Worm (Caenorhabditis elegans) whole organism, L3 larva: Measurements from ENCODE around the gene F14H8.8.

ENCODE experiments used
- R02D3.7 ChIP-seq: fragments of 150-350 bp; optimal IDR thresholded peaks from 2 replicates; lab custom pipeline; 2014; ENCODE audit warnings: missing biosample characterization, missing genetic modification characterization
- ZK546.5 ChIP-seq: sonication (generic microtip); optimal IDR thresholded peaks from 2 replicates; lab custom pipeline; 2017; ENCODE audit warnings: missing biosample characterization, missing genetic modification characterization
- aly-2 ChIP-seq: fragments of 150-350 bp; optimal IDR thresholded peaks from 2 replicates; lab custom pipeline; 2014; ENCODE audit warnings: missing biosample characterization, missing genetic modification characterization
- ama-1 ChIP-seq: fragments of 150-350 bp; optimal IDR thresholded peaks from 2 replicates; lab custom pipeline; 2018
- ceh-28 ChIP-seq: fragments of 150-350 bp; optimal IDR thresholded peaks from 2 replicates; lab custom pipeline; 2014; ENCODE audit warnings: missing biosample characterization, missing genetic modification reagents, missing genetic modification characterization
- ceh-82 ChIP-seq: fragments of 150-350 bp; optimal IDR thresholded peaks from 2 replicates; lab custom pipeline; 2014; ENCODE audit warnings: missing biosample characterization, missing genetic modification characterization
- ceh-9 ChIP-seq: sonication (generic microtip); optimal IDR thresholded peaks from 2 replicates; lab custom pipeline; 2018; ENCODE audit warnings: missing biosample characterization, missing genetic modification characterization
- daf-12 ChIP-seq: fragments of 150-350 bp; optimal IDR thresholded peaks from 2 replicates; lab custom pipeline; 2014; ENCODE audit warnings: missing biosample characterization, missing genetic modification reagents, missing genetic modification characterization
- egl-27 ChIP-seq: sonication (generic microtip); optimal IDR thresholded peaks from 4 replicates; lab custom pipeline; 2017; ENCODE audit warnings: missing biosample characterization, missing genetic modification reagents, missing genetic modification characterization
- egl-5 ChIP-seq: fragments of 150-350 bp; optimal IDR thresholded peaks from 2 replicates; lab custom pipeline; 2017; ENCODE audit warnings: missing biosample characterization, missing genetic modification reagents, missing genetic modification characterization, inconsistent platforms
- elt-1 ChIP-seq: fragments of 150-350 bp; optimal IDR thresholded peaks from 2 replicates; lab custom pipeline; 2014; ENCODE audit warnings: missing biosample characterization, missing genetic modification characterization
- elt-3 ChIP-seq, 3 experiments: fragments of 150-350 bp in 1 of 3; sonication (generic microtip) in 2 of 3; optimal IDR thresholded peaks; 2 replicates in 2 of 3; 4 replicates in 1 of 3; lab custom pipeline; 2014 to 2017; ENCODE audit warnings: missing biosample characterization in 3 of 3, missing genetic modification characterization in 3 of 3
- eor-1 ChIP-seq, 2 experiments: fragments of 150-350 bp; optimal IDR thresholded peaks; 2 replicates each; lab custom pipeline; 2014 to 2018; ENCODE audit warnings: missing biosample characterization in 2 of 2, missing genetic modification characterization in 2 of 2
- fkh-10 ChIP-seq: sonication (generic microtip); optimal IDR thresholded peaks from 2 replicates; lab custom pipeline; 2017; ENCODE audit warnings: missing biosample characterization, missing genetic modification reagents, missing genetic modification characterization
- fkh-2 ChIP-seq: fragments of 150-350 bp; optimal IDR thresholded peaks from 2 replicates; lab custom pipeline; 2014; ENCODE audit warnings: missing biosample characterization, missing genetic modification reagents, missing genetic modification characterization
- fos-1 ChIP-seq: fragments of 150-350 bp; optimal IDR thresholded peaks from 2 replicates; lab custom pipeline; 2014; ENCODE audit warnings: missing biosample characterization, missing genetic modification characterization
- hmg-11 ChIP-seq: sonication (generic microtip); optimal IDR thresholded peaks from 2 replicates; lab custom pipeline; 2016; ENCODE audit warnings: missing genetic modification characterization, missing compliant biosample characterization
- jun-1 ChIP-seq: fragments of 150-350 bp; optimal IDR thresholded peaks from 2 replicates; lab custom pipeline; 2014; ENCODE audit warnings: missing biosample characterization, missing genetic modification reagents, missing genetic modification characterization
- lin-15B ChIP-seq: fragments of 150-350 bp; optimal IDR thresholded peaks from 2 replicates; lab custom pipeline; 2014; ENCODE audit warnings: missing biosample characterization, missing genetic modification characterization
- lin-39 ChIP-seq: fragments of 150-350 bp; optimal IDR thresholded peaks from 2 replicates; lab custom pipeline; 2018; ENCODE audit warnings: missing biosample characterization, missing genetic modification reagents, missing genetic modification characterization
- lsy-12 ChIP-seq: sonication (generic microtip); optimal IDR thresholded peaks from 2 replicates; lab custom pipeline; 2016; ENCODE audit warnings: mild to moderate bottlenecking, missing genetic modification characterization, missing compliant biosample characterization
- mdl-1 ChIP-seq: fragments of 150-350 bp; optimal IDR thresholded peaks from 2 replicates; lab custom pipeline; 2014; ENCODE audit warnings: missing biosample characterization, missing genetic modification characterization
- mml-1 ChIP-seq: fragments of 150-350 bp; sonication (generic microtip); optimal IDR thresholded peaks from 3 replicates; lab custom pipeline; 2014; ENCODE audit warnings: missing biosample characterization, missing genetic modification characterization
- nfya-1 ChIP-seq: sonication (generic microtip); optimal IDR thresholded peaks from 2 replicates; lab custom pipeline; 2017; ENCODE audit warnings: missing genetic modification characterization, mild to moderate bottlenecking, missing compliant biosample characterization, antibody characterized with exemption, moderate library complexity; ENCODE audit not compliant: insufficient read depth
- nhr-11 ChIP-seq: fragments of 150-350 bp; optimal IDR thresholded peaks from 2 replicates; lab custom pipeline; 2014; ENCODE audit warnings: missing biosample characterization, missing genetic modification characterization
- nhr-23 ChIP-seq: fragments of 150-350 bp; optimal IDR thresholded peaks from 2 replicates; lab custom pipeline; 2014; ENCODE audit warnings: missing biosample characterization, missing genetic modification reagents, missing genetic modification characterization
- nhr-237 ChIP-seq: fragments of 150-350 bp; optimal IDR thresholded peaks from 2 replicates; lab custom pipeline; 2014; ENCODE audit warnings: missing biosample characterization, missing genetic modification characterization
- nhr-25 ChIP-seq: sonication (generic microtip); optimal IDR thresholded peaks from 2 replicates; lab custom pipeline; 2017; ENCODE audit warnings: missing biosample characterization, missing genetic modification characterization
- nhr-28 ChIP-seq: fragments of 150-350 bp; optimal IDR thresholded peaks from 2 replicates; lab custom pipeline; 2014; ENCODE audit warnings: missing biosample characterization, missing genetic modification characterization
- nhr-43 ChIP-seq: sonication (generic microtip); optimal IDR thresholded peaks from 2 replicates; lab custom pipeline; 2016; ENCODE audit warnings: mild to moderate bottlenecking, missing genetic modification characterization, missing compliant biosample characterization; ENCODE audit not compliant: poor library complexity, severe bottlenecking
- nhr-67 ChIP-seq: fragments of 150-350 bp; optimal IDR thresholded peaks from 2 replicates; lab custom pipeline; 2014; ENCODE audit warnings: missing biosample characterization, missing genetic modification characterization
- nhr-76 ChIP-seq: fragments of 150-350 bp; sonication (generic microtip); optimal IDR thresholded peaks from 5 replicates; lab custom pipeline; 2014; ENCODE audit warnings: missing biosample characterization, missing genetic modification characterization
- nhr-77 ChIP-seq: fragments of 150-350 bp; optimal IDR thresholded peaks from 2 replicates; lab custom pipeline; 2014; ENCODE audit warnings: missing biosample characterization, missing genetic modification characterization
- pha-4 ChIP-seq: fragments of 150-350 bp; optimal IDR thresholded peaks from 2 replicates; lab custom pipeline; 2014; ENCODE audit warnings: missing biosample characterization, missing genetic modification reagents, missing genetic modification characterization
- pqm-1 ChIP-seq: fragments of 150-350 bp; optimal IDR thresholded peaks from 2 replicates; lab custom pipeline; 2017; ENCODE audit warnings: missing biosample characterization, missing genetic modification characterization, inconsistent platforms
- sea-2 ChIP-seq: fragments of 150-350 bp; sonication (generic microtip); optimal IDR thresholded peaks from 4 replicates; lab custom pipeline; 2014; ENCODE audit warnings: missing biosample characterization, missing genetic modification reagents, missing genetic modification characterization
- skn-1 ChIP-seq: fragments of 150-350 bp; optimal IDR thresholded peaks from 2 replicates; lab custom pipeline; 2014; ENCODE audit warnings: missing biosample characterization, missing genetic modification characterization
- snpc-4 ChIP-seq: fragments of 150-350 bp; optimal IDR thresholded peaks from 2 replicates; lab custom pipeline; 2014; ENCODE audit warnings: missing biosample characterization, missing genetic modification characterization
- tbx-2 ChIP-seq: sonication (generic microtip); optimal IDR thresholded peaks from 2 replicates; lab custom pipeline; 2016; ENCODE audit warnings: mild to moderate bottlenecking, missing genetic modification characterization, missing compliant biosample characterization
- unc-39 ChIP-seq: sonication (generic microtip); optimal IDR thresholded peaks from 4 replicates; lab custom pipeline; 2017; ENCODE audit warnings: missing biosample characterization, missing genetic modification characterization
- unc-62 ChIP-seq: fragments of 150-350 bp; sonication (generic microtip); optimal IDR thresholded peaks from 4 replicates; lab custom pipeline; 2014; ENCODE audit warnings: missing biosample characterization, missing genetic modification reagents, missing genetic modification characterization
- zag-1 ChIP-seq: fragments of 150-350 bp; optimal IDR thresholded peaks from 2 replicates; lab custom pipeline; 2014; ENCODE audit warnings: missing biosample characterization, missing genetic modification characterization
- ztf-11 ChIP-seq: fragments of 150-350 bp; optimal IDR thresholded peaks from 2 replicates; lab custom pipeline; 2014; ENCODE audit warnings: missing biosample characterization, missing genetic modification characterization
- ztf-4 ChIP-seq: fragments of 150-350 bp; optimal IDR thresholded peaks from 2 replicates; lab custom pipeline; 2014; ENCODE audit warnings: missing biosample characterization, missing genetic modification characterization

The F14H8.8 gene

ce11 chrV:15000055-15000704 is 29.1 kb upstream of the F14H8.8 start, which contains the start of gene rps-16:
Gene rps-16, minus strand, starts transcription at chrV:15000541.
- no peak for TF ChIP-seq ceh-28 (tag; lab: Kevin White, UChicago)
- TF ChIP-seq zag-1 = no peak
- TF ChIP-seq lsy-12 (tag; lab: Kevin White, UChicago) = no peak
- TF ChIP-seq skn-1 (tag; lab: Kevin White, UChicago) = no peak
- no peak for TF ChIP-seq fos-1 (tag; lab: Kevin White, UChicago)
- TF ChIP-seq fkh-2 (tag; lab: Kevin White, UChicago) = no peak
- no peak for TF ChIP-seq nhr-11 (tag; lab: Kevin White, UChicago)
- TF ChIP-seq sea-2 (GFP tag; lab: Kevin White, UChicago) = no peak
- no peak for TF ChIP-seq R02D3.7 (tag; lab: Kevin White, UChicago)
- no peak for TF ChIP-seq daf-12 (tag; lab: Kevin White, UChicago)
- TF ChIP-seq lin-39 (tag; lab: Kevin White, UChicago) = no peak

- TF ChIP-seq fkh-2 (tag; lab: Kevin White, UChicago) (no peak), nhr-11 (tag; lab: Kevin White, UChicago) (no peak), tbx-2 (no peak), eor-1 (tag; optimal IDR thresholded peaks at IDR 0.05; lab: Kevin White, UChicago) (no peak), nhr-67 (tag; lab: Kevin White, UChicago) (no peak), elt-3 (tag; optimal IDR thresholded peaks at IDR 0.05; lab: Kevin White, UChicago) (no peak), mml-1 (no peak), nhr-25 (tag; lab: Kevin White, UChicago) (no peak), ama-1 (no peak), egl-5 (tag; lab: Kevin White, UChicago) (no peak), aly-2 (no peak), unc-62 (GFP tag; lab: Kevin White, UChicago) (no peak), ztf-4 (tag; lab: Kevin White, UChicago) (no peak), hmg-11 (no peak), snpc-4 (tag; lab: Kevin White, UChicago) (no peak), R02D3.7 (tag; lab: Kevin White, UChicago) (no peak), nhr-76 (tag; lab: Kevin White, UChicago) (no peak), nhr-23 (tag; lab: Kevin White, UChicago) (no peak), nfya-1 (tag; lab: Kevin White, UChicago) (no peak)
Measured at ce11 chrV:15001536-15001935, 27.7 kb upstream of the F14H8.8 start.

- TF ChIP-seq ama-1 (no peak), fkh-2 (tag; lab: Kevin White, UChicago) (no peak), elt-3 (tag; optimal IDR thresholded peaks at IDR 0.05; lab: Kevin White, UChicago) (peak in 1 of 3 experiments; percentile 72), elt-1 (tag; lab: Kevin White, UChicago) (peak; percentile 24), pqm-1 (tag; lab: Kevin White, UChicago) (peak; percentile 61), tbx-2 (peak; percentile 48), lsy-12 (tag; lab: Kevin White, UChicago) (peak; percentile 91), fos-1 (tag; lab: Kevin White, UChicago) (no peak), nhr-25 (tag; lab: Kevin White, UChicago) (peak; percentile 94), egl-27 (tag; lab: Kevin White, UChicago) (peak; percentile 10), mdl-1 (tag; lab: Kevin White, UChicago) (no peak), nhr-67 (tag; lab: Kevin White, UChicago) (no peak), sea-2 (GFP tag; lab: Kevin White, UChicago) (no peak), skn-1 (tag; lab: Kevin White, UChicago) (peak; percentile 71), egl-5 (tag; lab: Kevin White, UChicago) (peak; percentile 92), zag-1 (peak; percentile 39), aly-2 (no peak), nhr-237 (tag; lab: Kevin White, UChicago) (no peak), nhr-28 (tag; lab: Kevin White, UChicago) (no peak), ztf-11 (tag; lab: Kevin White, UChicago) (no peak), fkh-10 (GFP tag; lab: Kevin White, UChicago) (peak; percentile 80), jun-1 (tag; lab: Kevin White, UChicago) (peak; percentile 75), nhr-43 (tag; lab: Kevin White, UChicago) (peak; percentile 91), nhr-76 (tag; lab: Kevin White, UChicago) (no peak), lin-15B (tag; lab: Kevin White, UChicago) (peak; percentile 98), hmg-11 (peak; percentile 81), eor-1 (tag; optimal IDR thresholded peaks at IDR 0.05; lab: Kevin White, UChicago) (no peak), lin-39 (tag; lab: Kevin White, UChicago) (peak; percentile 84), nhr-23 (tag; lab: Kevin White, UChicago) (peak; percentile 91), R02D3.7 (tag; lab: Kevin White, UChicago) (peak; percentile 88), unc-39 (tag; lab: Kevin White, UChicago) (no peak), ZK546.5 (no peak), ceh-82 (tag; lab: Kevin White, UChicago) (peak; percentile 53), mml-1 (no peak), nfya-1 (tag; lab: Kevin White, UChicago) (peak; percentile 94), nhr-11 (tag; lab: Kevin White, UChicago) (peak; percentile 76), ceh-9 (tag; lab: Kevin White, UChicago) (no peak), nhr-77 (tag; lab: Kevin White, UChicago) (peak; percentile 14), pha-4 (tag; lab: Kevin White, UChicago) (peak; percentile 95), ztf-4 (tag; lab: Kevin White, UChicago) (peak; percentile 26), snpc-4 (tag; lab: Kevin White, UChicago) (peak; percentile 80)
Measured at ce11 chrV:15002184-15002690, 27.0 kb upstream of the F14H8.8 start, which contains the start of the genes fib-1 and mut-15. Gene fib-1, minus strand, starts transcription at chrV:15002223. Gene mut-15, plus strand, starts transcription at chrV:15002543.
